Worm (Caenorhabditis elegans) whole organism, L4 larva: ENCODE measurements around the gene nyn-1.

Experiments used
- F49E8.2 ChIP-seq: sonication (generic microtip); optimal IDR thresholded peaks from 2 replicates; lab custom pipeline; 2016; ENCODE audit warnings: missing compliant biosample characterization, mild to moderate bottlenecking, missing genetic modification characterization, borderline replicate concordance
- ZK546.5 ChIP-seq, 2 experiments: sonication (generic microtip); optimal IDR thresholded peaks; 2 replicates each; lab custom pipeline; 2017; ENCODE audit warnings: missing biosample characterization in 2 of 2, missing genetic modification characterization in 2 of 2
- arid-1 ChIP-seq: fragments of 200-800 bp; sonication (Bioruptor generic); conservative IDR thresholded peaks from 2 replicates; pipeline ENCODE4 v1.3.6; 2022; ENCODE audit warnings: missing genetic modification reagents, missing genetic modification characterization, missing compliant biosample characterization
- ceh-20 ChIP-seq: fragments of 200-800 bp; sonication (Bioruptor generic); IDR thresholded peaks from 2 replicates; pipeline ENCODE4 v1.3.6; 2022; ENCODE audit warnings: missing genetic modification reagents, missing genetic modification characterization, missing compliant biosample characterization
- ceh-82 ChIP-seq: sonication (generic microtip); optimal IDR thresholded peaks from 2 replicates; lab custom pipeline; 2017; ENCODE audit warnings: missing biosample characterization, missing genetic modification characterization
- daf-16 ChIP-seq, 3 experiments: sonication (generic microtip); optimal IDR thresholded peaks; 2 replicates each; lab custom pipeline; 2016 to 2017; ENCODE audit warnings: missing genetic modification characterization in 3 of 3, missing genetic modification reagents in 3 of 3, mild to moderate bottlenecking in 2 of 3, missing compliant biosample characterization in 2 of 3, missing biosample characterization in 1 of 3, moderate library complexity in 1 of 3
- dmd-8 ChIP-seq: fragments of 200-800 bp; sonication (Bioruptor generic); IDR thresholded peaks from 2 replicates; pipeline ENCODE4 v1.3.6; 2022; ENCODE audit warnings: missing genetic modification characterization, missing compliant biosample characterization
- fkh-10 ChIP-seq: fragments of 150-350 bp; optimal IDR thresholded peaks from 2 replicates; lab custom pipeline; 2014; ENCODE audit warnings: missing biosample characterization, missing genetic modification reagents, missing genetic modification characterization
- hmg-1.1 ChIP-seq: fragments of 200-800 bp; sonication (Bioruptor generic); IDR thresholded peaks from 2 replicates; pipeline ENCODE4 v1.3.6; 2022; ENCODE audit warnings: missing genetic modification reagents, missing genetic modification characterization, missing compliant biosample characterization
- lim-7 ChIP-seq: fragments of 200-800 bp; sonication (Bioruptor generic); IDR thresholded peaks from 2 replicates; pipeline ENCODE4 v1.3.6; 2022; ENCODE audit warnings: missing genetic modification characterization, missing compliant biosample characterization
- lin-29 ChIP-seq: fragments of 200-800 bp; sonication (Bioruptor generic); IDR thresholded peaks from 2 replicates; pipeline ENCODE4 v1.3.6; 2022; ENCODE audit warnings: missing genetic modification reagents, missing genetic modification characterization, missing compliant biosample characterization
- lin-38 ChIP-seq: fragments of 200-800 bp; sonication (Bioruptor generic); IDR thresholded peaks from 2 replicates; pipeline ENCODE4 v1.3.6; 2022; ENCODE audit warnings: missing genetic modification reagents, missing genetic modification characterization, missing compliant biosample characterization
- mep-1 ChIP-seq: fragments of 150-350 bp; sonication (generic microtip); optimal IDR thresholded peaks from 3 replicates; lab custom pipeline; 2014; ENCODE audit warnings: missing biosample characterization, missing genetic modification characterization
- mxl-2 ChIP-seq: fragments of 200-800 bp; sonication (Bioruptor generic); conservative IDR thresholded peaks from 2 replicates; pipeline ENCODE4 v1.3.6; 2022; ENCODE audit warnings: missing genetic modification reagents, missing genetic modification characterization, missing compliant biosample characterization
- nhr-42 ChIP-seq: fragments of 200-800 bp; sonication (Bioruptor generic); IDR thresholded peaks from 2 replicates; pipeline ENCODE4 v1.3.6; 2022; ENCODE audit warnings: missing genetic modification characterization, missing compliant biosample characterization
- pqm-1 ChIP-seq: sonication (generic microtip); optimal IDR thresholded peaks from 2 replicates; lab custom pipeline; 2017; ENCODE audit warnings: missing biosample characterization, missing genetic modification characterization
- sdz-12 ChIP-seq: fragments of 200-800 bp; sonication (Bioruptor generic); optimal IDR thresholded peaks from 2 replicates; lab custom pipeline; 2018; ENCODE audit warnings: mild to moderate bottlenecking, missing genetic modification characterization, missing compliant biosample characterization
- unc-130 ChIP-seq: sonication (generic microtip); optimal IDR thresholded peaks from 2 replicates; lab custom pipeline; 2016; ENCODE audit warnings: missing genetic modification reagents, missing genetic modification characterization, missing compliant biosample characterization
- zfp-2 ChIP-seq: sonication (generic microtip); optimal IDR thresholded peaks from 2 replicates; lab custom pipeline; 2016; ENCODE audit warnings: mild to moderate bottlenecking, missing genetic modification characterization, missing compliant biosample characterization
- zip-2 ChIP-seq: fragments of 150-350 bp; optimal IDR thresholded peaks from 2 replicates; lab custom pipeline; 2014; ENCODE audit warnings: missing biosample characterization, missing genetic modification characterization

nyn-1 gene

ce11 chrIV:13636975-13637374 is 49.8 kb downstream of the nyn-1 start, which contains the start of gene C08F11.7:
TSS of gene C08F11.7 (plus strand) at chrIV:13637275.
- no peak for TF ChIP-seq daf-16 (GFP tag; optimal IDR thresholded peaks at IDR 0.05; lab: Kevin White, UChicago)
- TF ChIP-seq daf-16 (tag; optimal IDR thresholded peaks at IDR 0.05; lab: Kevin White, UChicago) = no peak
- TF ChIP-seq mxl-2 = no peak
- no peak for TF ChIP-seq ceh-82 (tag; lab: Kevin White, UChicago)
- TF ChIP-seq sdz-12 = no peak
- TF ChIP-seq hmg-1.1 (GFP tag; lab: Robert Waterston, UW) = no peak
- TF ChIP-seq nhr-42 = no peak
- no peak for TF ChIP-seq F49E8.2 (tag; lab: Kevin White, UChicago)
- TF ChIP-seq mep-1 (tag; lab: Kevin White, UChicago) = no peak
- no peak for TF ChIP-seq lim-7 (GFP tag; lab: Robert Waterston, UW)
- TF ChIP-seq lin-38 = no peak
- TF ChIP-seq ZK546.5 (tag; optimal IDR thresholded peaks at IDR 0.05; lab: Kevin White, UChicago) = no peak
- TF ChIP-seq zip-2 (tag; lab: Kevin White, UChicago) = no peak
- TF ChIP-seq lin-29 (GFP tag; lab: Robert Waterston, UW) = no peak
- no peak for TF ChIP-seq zfp-2 (tag; lab: Kevin White, UChicago)
- TF ChIP-seq unc-130 (GFP tag; lab: Kevin White, UChicago) = no peak
- TF ChIP-seq arid-1 (GFP tag; lab: Robert Waterston, UW) = no peak
- TF ChIP-seq fkh-10 (GFP tag; lab: Kevin White, UChicago) = no peak
- no peak for TF ChIP-seq pqm-1 (tag; lab: Kevin White, UChicago)
- TF ChIP-seq ceh-20 (GFP tag; lab: Robert Waterston, UW) = no peak
- TF ChIP-seq dmd-8 (GFP tag; lab: Robert Waterston, UW) = no peak
- TF ChIP-seq, all 104 proteins: peak for 0
